Worm (Caenorhabditis elegans): ENCODE measurements around the gene odr-8.
"Not testable (repeated sequence)": the region's sequence is repeated elsewhere in the genome, so short reads cannot be mapped to it uniquely, and the experiment has no call there.

odr-8 gene

DNA sequence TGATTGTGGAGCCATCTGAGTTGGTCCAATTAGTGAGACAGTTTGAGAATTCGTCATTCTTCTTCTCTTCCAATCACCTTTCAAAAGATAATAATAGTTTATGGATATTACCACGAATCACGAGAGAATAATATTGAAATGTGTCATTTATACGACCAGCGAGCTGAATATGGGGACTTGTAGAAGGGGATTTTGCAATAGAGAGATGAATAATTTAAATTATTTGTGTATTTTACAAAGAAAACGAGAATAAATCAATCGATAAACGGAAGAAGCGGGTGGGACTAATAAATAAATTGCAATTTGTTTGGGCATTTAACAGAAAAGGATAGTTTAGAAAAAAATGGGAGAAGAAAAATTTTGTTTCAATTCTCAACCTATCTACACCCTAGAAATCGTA is at the start of gene odr-8:
odr-8 (minus strand) TSS at position 101 of the 400 bp plus-strand sequence.
- TF ChIP-seq unc-62 (GFP tag; optimal IDR thresholded peaks at IDR 0.05), result no peak

DNA sequence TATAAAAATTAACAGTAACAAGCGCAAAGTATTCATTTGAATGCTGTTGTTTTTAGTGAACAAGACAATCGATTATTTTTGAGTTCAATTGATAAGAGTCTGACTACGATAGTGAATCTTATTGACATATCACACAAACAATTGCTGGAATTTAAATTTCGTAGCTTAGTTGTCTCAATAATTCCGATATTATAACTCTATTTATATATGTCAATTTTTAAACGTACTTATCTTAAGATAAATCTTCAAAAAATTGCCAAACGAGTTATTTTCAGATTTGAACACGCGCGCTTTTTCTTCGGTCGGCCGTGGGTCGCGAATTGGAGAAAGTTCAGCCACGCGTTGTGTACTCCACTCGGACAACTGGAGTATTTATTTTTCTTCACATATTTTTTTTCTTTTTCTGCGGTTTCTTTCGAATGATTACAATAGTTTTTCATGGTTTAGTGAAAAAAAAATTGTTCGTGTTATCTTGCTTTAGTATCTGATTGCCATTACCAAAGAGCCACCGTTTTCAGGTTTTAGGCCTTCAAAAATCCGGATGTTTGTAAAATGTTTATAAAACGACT is 49.3 kb upstream of the odr-8 start, which contains the start of the genes cest-5.1 and C01B10.9:
cest-5.1 (minus strand) TSS at position 51 of the 569 bp plus-strand sequence.
C01B10.9 (plus strand) TSS at position 519 of the 569 bp plus-strand sequence.
- no peak for TF ChIP-seq unc-62 (GFP tag; optimal IDR thresholded peaks at IDR 0.05)

DNA sequence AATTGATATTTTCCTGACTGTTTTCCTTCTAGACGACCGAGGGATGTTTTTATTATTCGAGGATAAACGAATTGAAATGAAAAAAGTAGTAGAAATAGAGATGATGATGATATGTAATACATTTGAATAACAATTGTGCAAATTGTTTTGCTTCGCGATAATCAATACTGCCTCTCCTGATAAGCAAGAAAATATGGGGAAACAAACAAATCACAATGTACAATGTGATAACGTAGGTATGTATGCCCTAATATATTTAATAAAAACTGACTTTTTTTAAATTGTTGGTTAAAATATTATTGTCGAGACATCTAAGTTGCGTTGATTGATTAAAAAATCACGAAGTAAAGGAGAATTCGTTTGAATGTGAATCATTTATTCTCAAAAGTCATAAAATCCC is 45.3 kb upstream of the odr-8 start, which contains the start of gene cest-5.2:
cest-5.2 (minus strand) TSS at position 128 of the 400 bp plus-strand sequence.
- TF ChIP-seq unc-62 (GFP tag; optimal IDR thresholded peaks at IDR 0.05), result no peak

DNA sequence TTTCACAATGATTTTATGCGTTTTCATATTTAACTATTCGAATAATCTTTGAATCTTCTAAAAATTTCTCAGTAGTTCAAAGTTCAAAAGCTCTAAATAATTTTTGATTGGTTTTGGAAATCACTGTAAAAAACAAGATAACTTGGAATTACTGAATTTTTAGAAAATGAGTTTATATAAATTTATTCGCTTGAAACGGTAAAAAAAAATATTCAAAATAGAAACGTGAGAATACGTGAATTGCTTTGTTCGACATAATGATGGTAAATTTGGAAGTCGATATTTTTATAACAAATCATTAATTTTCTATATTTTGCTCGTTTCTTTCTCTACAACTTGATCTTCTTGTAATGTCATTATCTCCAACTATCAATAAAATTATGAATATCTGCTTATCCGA is 40.9 kb upstream of the odr-8 start, which contains the start of gene C01B10.44:
C01B10.44 (plus strand) TSS at position 301 of the 400 bp plus-strand sequence.
- no peak for TF ChIP-seq unc-62 (GFP tag; optimal IDR thresholded peaks at IDR 0.05)

DNA sequence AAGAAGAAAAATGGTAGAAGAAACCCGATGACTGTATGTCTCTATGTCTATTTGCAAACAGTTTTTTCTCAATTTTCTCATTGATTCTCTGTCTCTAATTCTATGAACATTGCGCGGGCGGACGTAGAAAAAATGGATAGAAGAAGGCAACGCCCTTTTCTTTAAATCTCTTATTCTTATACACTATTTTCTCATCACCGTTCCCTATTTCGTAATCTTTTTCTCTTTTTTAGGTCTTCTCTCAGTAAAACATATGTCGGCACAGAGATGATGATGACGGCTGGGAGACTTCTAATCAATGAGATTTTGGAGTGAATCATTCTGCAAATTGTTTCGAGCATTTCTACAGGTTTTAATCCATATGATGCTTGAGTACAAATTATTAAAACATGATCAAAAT is 39.6 kb upstream of the odr-8 start:
- no peak for TF ChIP-seq unc-62 (GFP tag; optimal IDR thresholded peaks at IDR 0.05)

DNA sequence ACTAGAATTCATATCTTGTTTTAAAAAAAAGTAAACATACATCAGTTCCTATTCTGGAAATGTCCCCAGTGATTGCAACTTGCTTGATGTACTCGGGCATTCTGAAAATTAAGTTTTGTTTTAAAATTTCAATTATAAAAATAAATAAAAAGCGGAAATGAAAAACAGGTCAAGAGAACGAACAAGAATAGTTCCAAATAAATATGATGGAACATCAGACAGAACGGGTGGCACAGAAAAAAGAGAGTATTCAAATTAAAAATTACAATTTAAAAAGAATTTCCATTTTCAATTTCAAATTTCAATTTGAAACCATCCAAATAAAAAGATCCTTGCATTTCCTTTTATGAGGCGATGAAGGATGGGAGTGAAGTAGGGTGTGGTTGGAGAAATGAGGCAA is 38.7 kb upstream of the odr-8 start, which contains the start of gene C01B10.3:
C01B10.3 (minus strand) TSS at position 101 of the 400 bp plus-strand sequence.
- no peak for TF ChIP-seq unc-62 (GFP tag; optimal IDR thresholded peaks at IDR 0.05)

DNA sequence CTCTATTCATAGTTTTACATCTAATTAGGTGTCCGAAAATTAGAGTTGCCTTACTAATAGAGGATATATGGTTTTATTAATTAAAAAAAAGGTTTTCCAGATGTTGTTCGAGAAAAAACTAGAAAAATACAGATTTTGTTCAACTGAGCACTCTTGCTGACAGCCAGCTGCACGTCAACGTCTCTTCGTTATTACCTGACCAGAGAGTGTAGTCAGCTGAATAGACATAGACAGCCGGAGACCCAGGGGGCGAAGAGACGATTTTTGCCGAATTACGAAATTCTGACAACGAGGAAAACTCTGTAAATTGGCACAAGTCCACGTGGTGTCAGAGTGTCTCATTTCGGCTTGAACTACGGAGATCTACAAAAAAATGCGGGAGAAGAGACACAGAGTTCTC is 36.1 kb upstream of the odr-8 start:
- no peak for TF ChIP-seq unc-62 (GFP tag; optimal IDR thresholded peaks at IDR 0.05)

DNA sequence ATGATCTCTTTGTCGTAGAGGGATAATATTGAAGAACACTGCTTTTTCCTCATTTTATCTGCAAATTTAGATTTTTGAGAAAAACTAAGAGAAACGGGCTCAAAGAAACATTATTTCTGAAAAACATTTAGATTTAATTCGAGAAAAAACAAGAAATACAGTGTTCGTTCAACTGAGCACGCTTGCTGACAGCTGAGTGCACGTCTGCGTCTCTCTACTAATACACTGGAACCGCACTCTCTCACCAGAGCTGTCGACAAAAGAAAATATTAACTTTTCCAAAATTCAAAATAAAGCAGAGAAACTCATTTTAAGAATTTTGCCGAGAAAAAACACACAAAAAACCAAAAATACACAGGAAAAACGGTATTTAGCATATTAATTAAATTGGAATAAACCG is 30.8 kb upstream of the odr-8 start, which contains the start of gene drh-1:
drh-1 (minus strand) TSS at position 58 of the 400 bp plus-strand sequence.
- TF ChIP-seq unc-62 (GFP tag; optimal IDR thresholded peaks at IDR 0.05), result no peak

DNA sequence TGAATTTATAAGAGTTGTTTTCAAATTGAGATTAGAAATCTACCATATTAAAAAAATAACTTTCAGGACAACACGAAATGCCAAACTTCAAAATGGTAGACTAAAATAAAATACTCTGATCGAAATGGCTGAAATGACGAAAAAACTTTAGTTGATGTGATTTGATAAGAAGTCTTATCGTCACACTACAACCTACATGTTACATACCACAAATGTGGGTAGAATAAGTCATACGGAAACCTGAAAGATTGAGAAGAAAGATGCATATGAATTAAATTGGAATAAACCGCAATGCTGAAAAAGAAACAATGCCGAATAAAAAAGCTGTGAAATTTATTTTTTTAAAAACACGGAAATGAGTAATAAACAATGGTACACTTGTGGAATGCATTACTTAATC is 24.6 kb upstream of the odr-8 start:
- TF ChIP-seq unc-62 (GFP tag; optimal IDR thresholded peaks at IDR 0.05), result no peak

DNA sequence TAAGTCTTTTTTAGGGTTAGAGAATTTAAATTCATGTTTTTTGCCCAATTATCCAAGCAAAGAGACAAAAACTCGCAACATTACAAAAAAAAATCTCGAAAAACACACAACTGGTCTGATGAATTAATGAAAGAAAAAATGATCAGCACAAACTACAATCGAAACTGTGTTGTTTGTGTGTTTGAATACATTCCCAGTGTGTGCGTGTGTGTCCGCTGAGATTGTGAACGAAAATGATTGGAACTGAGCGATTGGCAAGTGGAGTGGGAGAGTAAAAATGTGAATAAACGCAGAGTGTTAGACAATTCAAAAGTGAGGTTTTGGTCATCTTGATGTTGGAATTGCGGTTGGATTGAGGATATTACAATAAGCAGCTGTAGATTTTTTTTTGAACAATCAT is 24.1 kb upstream of the odr-8 start:
- no peak for TF ChIP-seq unc-62 (GFP tag; optimal IDR thresholded peaks at IDR 0.05)

DNA sequence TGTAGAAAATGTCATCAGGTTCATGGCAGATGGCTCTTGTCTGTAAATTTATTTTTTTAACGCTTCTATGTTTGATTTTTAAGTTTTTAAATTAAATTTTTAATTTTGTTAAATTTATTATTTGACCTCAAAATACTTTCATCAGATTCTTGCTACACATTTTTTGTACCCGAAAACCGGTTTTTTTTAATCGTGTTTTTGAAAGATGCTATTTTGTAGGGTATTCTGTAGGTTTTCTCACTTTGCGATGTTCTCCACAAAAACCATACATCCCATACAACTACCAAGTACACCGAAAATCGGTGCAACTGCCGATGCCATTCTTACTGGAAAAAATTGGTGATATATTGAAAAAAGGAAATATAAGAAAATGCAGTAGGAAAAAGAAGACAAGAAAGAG is 23.4 kb upstream of the odr-8 start, which contains the start of gene nstp-2:
nstp-2 (minus strand) TSS at position 326 of the 400 bp plus-strand sequence.
- no peak for TF ChIP-seq unc-62 (GFP tag; optimal IDR thresholded peaks at IDR 0.05)

DNA sequence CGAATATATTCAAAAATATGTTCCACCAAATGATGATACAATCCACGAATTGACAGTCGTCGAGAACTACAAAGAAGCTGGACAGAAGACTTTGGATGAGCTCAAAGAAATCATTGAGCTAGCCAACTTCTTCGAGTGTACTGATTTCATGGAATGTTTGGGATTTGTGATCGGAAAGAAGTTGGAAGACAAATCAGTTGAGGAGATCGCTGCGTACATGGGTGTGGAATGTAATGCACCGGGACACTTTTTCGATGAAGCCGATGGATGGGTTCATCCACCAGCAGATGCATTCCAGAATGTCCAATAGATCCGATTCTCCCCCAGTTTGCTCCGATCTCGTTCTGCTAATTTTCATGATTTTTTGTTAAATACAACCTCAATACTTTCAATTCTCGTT is 21.0 kb upstream of the odr-8 start:
- TF ChIP-seq unc-62 (GFP tag; optimal IDR thresholded peaks at IDR 0.05), result no peak

DNA sequence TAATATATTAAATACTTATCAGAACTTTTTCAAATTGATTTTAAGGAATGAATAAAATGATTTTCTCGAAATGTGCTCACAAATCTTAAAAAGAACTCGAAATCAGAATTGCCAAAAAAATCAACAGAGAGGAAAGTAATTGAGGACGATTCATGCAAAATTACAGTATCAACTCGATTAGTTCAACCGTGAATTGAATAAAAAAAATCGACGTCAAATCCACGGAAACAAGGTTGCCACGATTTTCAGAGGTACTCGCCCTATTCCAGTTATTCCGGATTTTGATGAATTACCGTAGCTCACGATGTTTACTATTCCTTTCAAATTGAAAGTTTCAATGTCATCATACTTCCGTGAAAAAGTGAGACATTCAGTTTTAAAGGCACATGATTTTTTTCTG is 19.9 kb upstream of the odr-8 start, which contains the start of gene F15B10.3:
F15B10.3 (plus strand) TSS at position 301 of the 400 bp plus-strand sequence.
- TF ChIP-seq unc-62 (GFP tag; optimal IDR thresholded peaks at IDR 0.05), result no peak

DNA sequence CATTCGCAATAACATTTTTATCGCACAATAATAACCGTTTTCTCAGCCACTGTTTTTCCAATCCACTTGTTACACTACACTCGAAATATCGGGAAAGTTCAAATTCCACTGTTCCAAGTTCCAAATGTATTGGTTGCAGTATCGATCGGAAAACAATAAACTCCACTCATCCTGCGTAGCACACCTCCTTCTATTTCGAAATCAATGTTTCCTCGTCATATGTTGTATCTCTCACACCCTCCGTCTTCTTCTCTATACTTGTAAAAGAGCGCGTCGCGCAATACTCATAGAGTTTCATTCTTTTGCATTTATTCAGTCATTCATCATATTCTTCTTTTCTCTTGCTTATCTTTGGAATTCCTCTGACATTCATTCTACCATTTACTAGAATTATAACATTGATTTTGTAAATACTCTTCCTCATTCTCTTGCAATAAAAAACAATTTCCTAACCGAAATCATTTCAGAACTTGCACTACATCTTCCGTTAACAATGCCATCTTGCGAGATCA is 18.8 kb upstream of the odr-8 start, which contains the start of gene sup-36:
sup-36 (plus strand) TSS at position 462 of the 512 bp plus-strand sequence.
- TF ChIP-seq unc-62 (GFP tag; optimal IDR thresholded peaks at IDR 0.05), result no peak

DNA sequence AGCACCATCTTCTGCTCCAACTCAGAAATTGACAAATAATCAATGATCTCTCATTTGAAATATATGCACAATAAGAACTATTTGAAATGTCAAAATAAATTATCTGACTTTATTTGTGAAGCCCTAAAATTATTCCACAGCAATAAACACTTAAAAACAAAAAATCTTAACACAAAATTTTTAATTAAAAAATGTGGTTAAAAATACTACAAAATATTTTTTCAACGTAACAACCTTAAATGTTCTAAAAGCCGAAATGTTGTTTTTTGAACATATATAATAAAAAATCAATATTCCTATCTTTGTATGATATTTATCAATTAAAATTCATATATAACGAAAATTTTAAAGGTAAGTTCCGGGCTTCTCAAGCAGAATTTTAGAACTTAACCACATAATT is 16.9 kb upstream of the odr-8 start, which contains the start of gene F38A5.8:
F38A5.8 (plus strand) TSS at position 301 of the 400 bp plus-strand sequence.
- no peak for TF ChIP-seq unc-62 (GFP tag; optimal IDR thresholded peaks at IDR 0.05)

DNA sequence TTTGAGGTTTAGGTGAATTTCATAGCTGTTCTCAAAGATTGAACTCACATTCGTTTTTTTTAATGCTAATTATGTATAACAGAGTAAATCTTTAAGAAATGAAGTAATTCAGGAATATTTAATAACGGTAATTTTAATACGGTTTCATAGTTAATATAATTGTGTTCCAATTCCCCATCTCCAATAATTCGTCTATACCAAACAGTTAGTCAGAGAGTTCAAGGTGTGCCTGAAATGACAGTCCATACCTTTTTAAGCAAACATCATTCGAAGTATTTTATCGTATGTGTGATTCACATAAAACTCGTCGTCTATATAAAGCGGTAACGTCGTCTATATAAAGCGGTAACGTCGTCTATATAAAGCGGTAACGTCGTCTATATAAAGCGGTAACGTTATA is 16.2 kb upstream of the odr-8 start, which contains the start of gene nspb-5:
nspb-5 (plus strand) TSS at position 301 of the 400 bp plus-strand sequence.
- TF ChIP-seq unc-62 (GFP tag; optimal IDR thresholded peaks at IDR 0.05), result not testable (repeated sequence)

DNA sequence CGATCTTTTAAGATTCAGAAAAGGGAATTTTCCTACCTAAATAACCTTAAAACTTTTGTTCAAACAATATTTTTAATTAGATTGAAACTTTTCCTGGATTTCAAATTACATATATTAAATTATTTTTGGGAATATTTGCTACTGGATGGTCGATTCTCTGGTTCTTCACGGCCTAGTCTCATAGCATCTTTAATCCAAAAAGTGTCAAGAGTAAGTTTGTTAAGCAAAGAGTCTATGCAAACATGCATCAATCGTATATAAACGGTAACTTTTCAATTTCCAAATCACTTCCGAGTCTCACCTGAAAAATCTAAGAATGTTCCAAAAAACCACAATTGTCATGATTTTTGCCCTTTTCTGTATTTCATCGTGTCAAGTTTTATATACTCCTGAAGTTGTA is 15.4 kb upstream of the odr-8 start, which contains the start of gene nspb-4:
nspb-4 (plus strand) TSS at position 301 of the 400 bp plus-strand sequence.
- not testable (repeated sequence) for TF ChIP-seq unc-62 (GFP tag; optimal IDR thresholded peaks at IDR 0.05)

All from whole organism, dauer.